Fruit fly (Drosophila melanogaster) whole organism, embryonic: ENCODE measurements around the gene CG43638.

Source experiments
- Atf3 ChIP-seq: fragments of 200-800 bp; sonication (Bioruptor generic); optimal IDR thresholded peaks from 3 replicates; lab custom pipeline; 2016; ENCODE audit warnings: missing biosample characterization, missing genetic modification characterization
- Blimp-1 ChIP-seq: fragments of 200-800 bp; sonication (Bioruptor generic); optimal IDR thresholded peaks from 3 replicates; lab custom pipeline; 2018; ENCODE audit warnings: missing biosample characterization, missing genetic modification characterization, mild to moderate bottlenecking, moderate library complexity, missing genetic modification reagents
- BtbVII ChIP-seq: fragments of 200-800 bp; sonication (Bioruptor generic); optimal IDR thresholded peaks from 3 replicates; lab custom pipeline; 2017; ENCODE audit warnings: missing biosample characterization, mild to moderate bottlenecking, missing genetic modification characterization
- CG11723 ChIP-seq: fragments of 200-800 bp; sonication (Bioruptor generic); optimal IDR thresholded peaks from 2 replicates; lab custom pipeline; 2017; ENCODE audit warnings: missing biosample characterization, mild to moderate bottlenecking, missing genetic modification characterization
- CG12104 ChIP-seq: fragments of 200-800 bp; sonication (Bioruptor generic); optimal IDR thresholded peaks from 3 replicates; lab custom pipeline; 2016; ENCODE audit warnings: missing biosample characterization, missing genetic modification characterization
- CG17359 ChIP-seq: fragments of 200-800 bp; sonication (Bioruptor generic); optimal IDR thresholded peaks from 3 replicates; lab custom pipeline; 2018; ENCODE audit warnings: missing biosample characterization, mild to moderate bottlenecking, missing genetic modification characterization, moderate library complexity
- CG31388 ChIP-seq: fragments of 200-800 bp; sonication (Bioruptor generic); optimal IDR thresholded peaks from 2 replicates; lab custom pipeline; 2016; ENCODE audit warnings: missing biosample characterization, missing genetic modification characterization
- CG34224 ChIP-seq: fragments of 200-800 bp; sonication (Bioruptor generic); IDR thresholded peaks from 3 replicates; pipeline ENCODE4 v1.3.6; 2022; ENCODE audit warnings: missing biosample characterization, missing genetic modification characterization; ENCODE audit not compliant: partially characterized antibody
- CG4328 ChIP-seq: fragments of 200-800 bp; sonication (Bioruptor generic); optimal IDR thresholded peaks from 3 replicates; lab custom pipeline; 2017; ENCODE audit warnings: missing biosample characterization, missing genetic modification reagents, missing genetic modification characterization
- CG6254 ChIP-seq: fragments of 200-800 bp; sonication (Bioruptor generic); optimal IDR thresholded peaks from 3 replicates; lab custom pipeline; 2017; ENCODE audit warnings: mild to moderate bottlenecking, missing biosample characterization, missing genetic modification reagents, missing genetic modification characterization
- CG7963 ChIP-seq: fragments of 200-800 bp; sonication (Bioruptor generic); IDR thresholded peaks from 3 replicates; pipeline ENCODE4 v1.3.6; 2022; ENCODE audit warnings: missing biosample characterization, missing genetic modification characterization; ENCODE audit not compliant: partially characterized antibody
- CG8924 ChIP-seq: fragments of 200-800 bp; optimal IDR thresholded peaks from 3 replicates; lab custom pipeline; 2019; ENCODE audit warnings: missing biosample characterization, mild to moderate bottlenecking, missing genetic modification characterization, moderate library complexity
- CG9215 ChIP-seq: fragments of 200-800 bp; sonication (Bioruptor generic); IDR thresholded peaks from 2 replicates; pipeline ENCODE4 v1.3.6; 2022; ENCODE audit warnings: missing biosample characterization, missing genetic modification characterization
- CG9727 ChIP-seq: fragments of 200-800 bp; sonication (Bioruptor generic); optimal IDR thresholded peaks from 3 replicates; lab custom pipeline; 2017; ENCODE audit warnings: missing biosample characterization, mild to moderate bottlenecking, missing genetic modification characterization
- CrebB ChIP-seq: fragments of 200-800 bp; sonication (Bioruptor generic); optimal IDR thresholded peaks from 3 replicates; lab custom pipeline; 2018; ENCODE audit warnings: missing biosample characterization, mild to moderate bottlenecking, missing genetic modification characterization
- Dad ChIP-seq: fragments of 200-800 bp; sonication (Bioruptor generic); optimal IDR thresholded peaks from 3 replicates; lab custom pipeline; 2016; ENCODE audit warnings: missing biosample characterization, missing genetic modification characterization
- Doc2 ChIP-seq: fragments of 200-800 bp; sonication (Bioruptor generic); IDR thresholded peaks from 2 replicates; pipeline ENCODE4 v1.3.6; 2022; ENCODE audit warnings: missing biosample characterization, missing genetic modification characterization
- Doc3 ChIP-seq: fragments of 200-800 bp; sonication (Bioruptor generic); IDR thresholded peaks from 3 replicates; pipeline ENCODE4 v1.3.6; 2022; ENCODE audit warnings: missing biosample characterization, missing genetic modification characterization; ENCODE audit not compliant: partially characterized antibody
- Fer3 ChIP-seq: fragments of 200-800 bp; sonication (Bioruptor generic); optimal IDR thresholded peaks from 2 replicates; lab custom pipeline; 2018; ENCODE audit warnings: missing biosample characterization, mild to moderate bottlenecking, missing genetic modification characterization, moderate library complexity
- H15 ChIP-seq: fragments of 200-800 bp; sonication (Bioruptor generic); IDR thresholded peaks from 3 replicates; pipeline ENCODE4 v1.3.6; 2022; ENCODE audit warnings: missing biosample characterization, missing genetic modification characterization
- HLH3B ChIP-seq: fragments of 200-800 bp; sonication (Bioruptor generic); IDR thresholded peaks from 2 replicates; pipeline ENCODE4 v1.3.6; 2022; ENCODE audit warnings: missing biosample characterization, missing genetic modification characterization
- HLH4C ChIP-seq: fragments of 200-800 bp; sonication (Bioruptor generic); IDR thresholded peaks from 3 replicates; pipeline ENCODE4 v1.3.6; 2022; ENCODE audit warnings: missing biosample characterization, missing genetic modification characterization; ENCODE audit not compliant: partially characterized antibody
- MESR4 ChIP-seq: fragments of 200-800 bp; sonication (Bioruptor generic); optimal IDR thresholded peaks from 2 replicates; lab custom pipeline; 2018; ENCODE audit warnings: missing biosample characterization, mild to moderate bottlenecking, missing genetic modification characterization, moderate library complexity
- Mrtf ChIP-seq: fragments of 200-800 bp; sonication (Bioruptor generic); IDR thresholded peaks from 3 replicates; pipeline ENCODE4 v1.3.6; 2022; ENCODE audit warnings: missing biosample characterization, missing genetic modification characterization
- Myb ChIP-seq: fragments of 200-800 bp; sonication (Bioruptor generic); optimal IDR thresholded peaks from 2 replicates; lab custom pipeline; 2016; ENCODE audit warnings: missing biosample characterization, missing genetic modification characterization
- Nf-YA ChIP-seq: fragments of 200-800 bp; sonication (Bioruptor generic); IDR thresholded peaks from 2 replicates; pipeline ENCODE4 v1.3.6; 2022; ENCODE audit warnings: missing biosample characterization, missing genetic modification characterization
- Trl ChIP-seq, 3 experiments: fragments of >200 bp in 2 of 3; fragments of 200-800 bp in 1 of 3; sonication (Bioruptor generic) in 1 of 3; optimal IDR thresholded peaks; 2 replicates in 1 of 3; 3 replicates in 2 of 3; lab custom pipeline; 2016 to 2017; ENCODE audit warnings: missing biosample characterization in 1 of 3, missing genetic modification characterization in 1 of 3
- Vsx1 ChIP-seq: fragments of 200-800 bp; sonication (Bioruptor generic); optimal IDR thresholded peaks from 2 replicates; lab custom pipeline; 2017; ENCODE audit warnings: missing biosample characterization, mild to moderate bottlenecking, missing genetic modification characterization, missing genetic modification reagents
- ash1 ChIP-seq: fragments of 200-800 bp; sonication (Bioruptor generic); optimal IDR thresholded peaks from 2 replicates; lab custom pipeline; 2018; ENCODE audit warnings: missing biosample characterization, mild to moderate bottlenecking, missing genetic modification characterization
- chn ChIP-seq: fragments of 200-800 bp; sonication (Bioruptor generic); optimal IDR thresholded peaks from 2 replicates; lab custom pipeline; 2016; ENCODE audit warnings: missing biosample characterization, missing genetic modification characterization
- croc ChIP-seq: fragments of 200-800 bp; sonication (Bioruptor generic); conservative IDR thresholded peaks from 3 replicates; pipeline ENCODE4 v1.3.6; 2022; ENCODE audit warnings: missing biosample characterization, missing genetic modification characterization
- fu2 ChIP-seq: fragments of 200-800 bp; sonication (Bioruptor generic); optimal IDR thresholded peaks from 2 replicates; lab custom pipeline; 2016; ENCODE audit warnings: missing biosample characterization, missing genetic modification characterization
- gcm ChIP-seq: fragments of 200-800 bp; sonication (Bioruptor generic); optimal IDR thresholded peaks from 2 replicates; lab custom pipeline; 2019; ENCODE audit warnings: missing biosample characterization, mild to moderate bottlenecking, missing genetic modification characterization, moderate library complexity
- grau ChIP-seq: fragments of 200-800 bp; optimal IDR thresholded peaks from 3 replicates; lab custom pipeline; 2019; ENCODE audit warnings: missing biosample characterization, mild to moderate bottlenecking, missing genetic modification characterization, moderate library complexity
- gsb-n ChIP-seq: fragments of 200-800 bp; sonication (Bioruptor generic); optimal IDR thresholded peaks from 3 replicates; lab custom pipeline; 2018; ENCODE audit warnings: missing biosample characterization, mild to moderate bottlenecking, missing genetic modification characterization
- kah ChIP-seq: fragments of 200-800 bp; sonication (Bioruptor generic); optimal IDR thresholded peaks from 2 replicates; lab custom pipeline; 2018; ENCODE audit warnings: missing biosample characterization, mild to moderate bottlenecking, missing genetic modification characterization
- kay ChIP-seq: fragments of 200-800 bp; sonication (Bioruptor generic); optimal IDR thresholded peaks from 2 replicates; lab custom pipeline; 2016; ENCODE audit warnings: missing biosample characterization, missing genetic modification characterization
- lab ChIP-seq: fragments of 200-800 bp; sonication (Bioruptor generic); optimal IDR thresholded peaks from 3 replicates; lab custom pipeline; 2017; ENCODE audit warnings: missing biosample characterization, missing genetic modification characterization, mild to moderate bottlenecking, moderate library complexity, missing genetic modification reagents
- nmo ChIP-seq: fragments of 200-800 bp; sonication (Bioruptor generic); optimal IDR thresholded peaks from 2 replicates; lab custom pipeline; 2018; ENCODE audit warnings: missing biosample characterization, mild to moderate bottlenecking, missing genetic modification characterization, moderate library complexity
- p53 ChIP-seq: fragments of 200-800 bp; sonication (Bioruptor generic); optimal IDR thresholded peaks from 2 replicates; lab custom pipeline; 2016; ENCODE audit warnings: missing biosample characterization, missing genetic modification characterization
- pita ChIP-seq: fragments of 200-800 bp; sonication (Bioruptor generic); optimal IDR thresholded peaks from 2 replicates; lab custom pipeline; 2017; ENCODE audit warnings: missing biosample characterization, mild to moderate bottlenecking, missing genetic modification characterization
- ranshi ChIP-seq: fragments of 200-800 bp; sonication (Bioruptor generic); IDR thresholded peaks from 2 replicates; pipeline ENCODE4 v1.3.6; 2022; ENCODE audit warnings: missing biosample characterization, missing genetic modification characterization
- ro ChIP-seq: fragments of 200-800 bp; sonication (Bioruptor generic); IDR thresholded peaks from 2 replicates; pipeline ENCODE4 v1.3.6; 2022; ENCODE audit warnings: missing biosample characterization, missing genetic modification characterization
- slou ChIP-seq: fragments of 200-800 bp; sonication (Bioruptor generic); optimal IDR thresholded peaks from 3 replicates; lab custom pipeline; 2016; ENCODE audit warnings: missing biosample characterization, missing genetic modification characterization
- ssp ChIP-seq: fragments of 200-800 bp; sonication (Bioruptor generic); IDR thresholded peaks from 2 replicates; pipeline ENCODE4 v1.3.6; 2022; ENCODE audit warnings: missing biosample characterization, missing genetic modification characterization
- tgo ChIP-seq: fragments of 200-800 bp; sonication (Bioruptor generic); IDR thresholded peaks from 3 replicates; pipeline ENCODE4 v1.3.6; 2022; ENCODE audit warnings: missing biosample characterization, missing genetic modification characterization
- toy ChIP-seq: fragments of 200-800 bp; sonication (Bioruptor generic); IDR thresholded peaks from 2 replicates; pipeline ENCODE4 v1.3.6; 2022; ENCODE audit warnings: missing biosample characterization, missing genetic modification characterization
- yki ChIP-seq: fragments of >200 bp; optimal IDR thresholded peaks from 3 replicates; lab custom pipeline; 2018

CG43638 gene

DNA sequence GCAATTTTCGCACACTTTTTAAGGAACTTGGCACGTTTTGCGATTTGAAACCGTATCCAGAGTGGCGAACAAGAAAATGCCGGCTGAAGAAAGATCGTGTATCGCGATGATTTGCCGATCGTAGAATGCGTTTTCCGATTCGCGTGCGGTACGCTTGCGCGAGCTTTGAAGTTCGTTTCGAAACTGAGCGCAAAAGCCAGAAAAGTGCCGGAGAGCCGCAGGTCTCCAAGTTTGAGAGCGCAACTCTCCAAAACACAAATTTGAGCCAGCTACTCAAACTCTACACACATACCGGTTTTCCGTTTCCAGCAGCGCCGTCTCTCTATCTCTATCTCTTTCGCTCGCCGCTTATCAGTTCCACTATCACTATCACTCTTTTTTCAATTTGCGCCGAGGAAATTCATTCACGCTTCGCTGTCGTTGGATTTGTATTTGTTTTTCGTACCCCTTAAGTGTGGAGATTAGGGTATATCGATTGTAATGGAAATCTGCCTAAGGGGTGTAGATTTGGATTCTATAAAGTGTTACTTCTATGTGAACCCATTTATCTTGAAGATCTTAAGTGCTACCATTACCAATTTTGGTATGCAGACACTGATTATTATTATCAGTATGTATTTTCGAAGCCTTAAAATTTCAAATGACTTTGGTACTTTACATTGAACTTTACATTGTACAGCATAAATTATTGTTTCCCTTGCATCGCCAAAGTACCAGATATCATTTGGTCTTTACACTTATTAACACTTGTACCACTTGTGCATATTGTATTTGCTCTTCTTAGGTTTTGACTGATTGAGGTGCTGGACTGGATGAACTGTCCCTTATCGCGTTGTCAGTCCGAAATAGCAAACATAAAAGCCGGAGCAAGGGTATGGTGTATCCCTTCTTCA lies 12.2 kb downstream of the CG43638 start (continued):
- TF ChIP-seq yki (lab: Kevin White, UChicago) (no peak), MESR4 (no peak), Atf3 (GFP tag; lab: Kevin White, UChicago) (peak; percentile 47), HLH4C (GFP tag; lab: Robert Waterston, UW) (0 out of 3 replicates have a peak, but pooled peaks have one; percentile 16), BtbVII (GFP tag; lab: Kevin White, UChicago) (no peak), Trl (optimal IDR thresholded peaks at IDR 0.05; lab: Kevin White, UChicago) (peak; percentile 76 to 81), Trl (GFP tag; optimal IDR thresholded peaks at IDR 0.05; lab: Kevin White, UChicago) (peak; percentile 80), Fer3 (tag; lab: Kevin White, UChicago) (peak; percentile 30), kah (GFP tag; lab: Kevin White, UChicago) (no peak), Doc2 (no peak), CG6254 (GFP tag; lab: Kevin White, UChicago) (peak; percentile 61), toy (GFP tag; lab: Robert Waterston, UW) (no peak), tgo (GFP tag; lab: Robert Waterston, UW) (peak; percentile 60; the same call in 2 of the 3 replicates), Mrtf (GFP tag; lab: Robert Waterston, UW) (peak; percentile 54; the same call in 1 of the 3 replicates), Nf-YA (peak; percentile 5; the same call in 1 of the 2 replicates), HLH3B (peak; percentile 50; the same call in 1 of the 2 replicates), CG4328 (GFP tag; lab: Kevin White, UChicago) (no peak), pita (GFP tag; lab: Kevin White, UChicago) (no peak), CG31388 (GFP tag; lab: Kevin White, UChicago) (peak; percentile 69), Vsx1 (peak; percentile 57), lab (GFP tag; lab: Kevin White, UChicago) (peak; percentile 68), CG9727 (GFP tag; lab: Kevin White, UChicago) (peak; percentile 85), chn (peak; percentile 46), CG12104 (GFP tag; lab: Kevin White, UChicago) (peak; percentile 72), Doc3 (GFP tag; lab: Robert Waterston, UW) (no peak), ssp (peak; percentile 69), grau (tag; lab: Kevin White, UChicago) (peak; percentile 68), CG8924 (tag; lab: Kevin White, UChicago) (peak; percentile 66), Dad (GFP tag; lab: Kevin White, UChicago) (peak; percentile 46), CG17359 (peak; percentile 72), croc (GFP tag; lab: Robert Waterston, UW) (peak; percentile 63), slou (GFP tag; lab: Kevin White, UChicago) (no peak), CG7963 (GFP tag; lab: Robert Waterston, UW) (no peak), gcm (peak; percentile 63), Myb (GFP tag; lab: Kevin White, UChicago) (peak; percentile 49), CG11723 (GFP tag; lab: Kevin White, UChicago) (peak; percentile 44), CG34224 (GFP tag; lab: Robert Waterston, UW) (peak; percentile 42; the same call in 1 of the 3 replicates), nmo (peak; percentile 82), ro (GFP tag; lab: Robert Waterston, UW) (peak; percentile 33; the same call in 1 of the 2 replicates), fu2 (peak; percentile 33), kay (GFP tag; lab: Kevin White, UChicago) (peak; percentile 46), p53 (GFP tag; lab: Kevin White, UChicago) (peak; percentile 16), gsb-n (peak; percentile 63), Blimp-1 (GFP tag; lab: Kevin White, UChicago) (peak; percentile 83), ash1 (GFP tag; lab: Kevin White, UChicago) (no peak), ranshi (GFP tag; lab: Robert Waterston, UW) (peak; percentile 26; the same call in 1 of the 2 replicates), CG9215 (GFP tag; lab: Robert Waterston, UW) (peak; percentile 47), CrebB (tag; lab: Kevin White, UChicago) (no peak), H15 (GFP tag; lab: Robert Waterston, UW) (peak; percentile 47; the same call in 2 of the 3 replicates)
